ENCODE assay signal across 1 fruit fly cellular context in the genomic region with DNA sequence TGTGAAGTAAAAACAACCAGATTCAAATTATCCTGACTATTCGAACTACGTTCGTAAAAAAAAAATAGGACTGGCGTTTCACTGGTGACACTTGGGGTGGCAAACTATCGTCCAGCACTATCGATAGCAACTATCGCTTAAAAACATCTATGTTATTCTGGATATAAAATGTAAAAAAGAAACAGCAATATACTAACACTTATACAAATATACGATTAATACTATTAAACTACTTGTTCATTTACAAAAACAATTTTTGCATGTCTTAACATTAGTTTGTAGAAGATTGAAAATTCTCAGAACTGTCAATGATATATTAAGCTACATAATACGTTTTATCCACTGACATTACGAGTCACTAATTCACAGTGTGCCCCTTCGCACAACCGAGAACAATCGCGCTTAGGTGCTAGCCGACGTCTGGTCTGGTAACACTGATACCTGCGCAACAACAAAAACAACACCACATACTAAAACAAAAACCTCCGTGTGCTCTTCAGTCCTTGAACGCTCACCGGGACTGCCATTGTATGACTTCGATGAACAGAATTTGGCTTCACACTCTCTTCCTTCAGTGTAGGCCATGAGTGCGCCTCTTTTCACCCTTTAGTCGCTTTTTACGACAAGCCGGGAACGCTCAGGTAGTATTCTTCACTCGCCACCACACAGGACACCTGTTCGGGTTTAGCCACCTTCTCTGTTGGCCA.
TF ChIP-seq lines count a peak whose summit lies in the region.

Gene CG18259 (minus strand): TSS at position 78 of the 707 bp plus-strand sequence.

TF ChIP-seq in whole organism, embryonic, 481 proteins besides CTCF, POLR2A, EP300 and RAD21 (continued from another document):
- no peak for TF ChIP-seq CG11695 (GFP tag; IDR thresholded peaks at IDR 0.05; lab: Robert Waterston, UW)
